Fruit fly (Drosophila melanogaster): Measurements from ENCODE around the gene CG4161.

The CG4161 gene

DNA sequence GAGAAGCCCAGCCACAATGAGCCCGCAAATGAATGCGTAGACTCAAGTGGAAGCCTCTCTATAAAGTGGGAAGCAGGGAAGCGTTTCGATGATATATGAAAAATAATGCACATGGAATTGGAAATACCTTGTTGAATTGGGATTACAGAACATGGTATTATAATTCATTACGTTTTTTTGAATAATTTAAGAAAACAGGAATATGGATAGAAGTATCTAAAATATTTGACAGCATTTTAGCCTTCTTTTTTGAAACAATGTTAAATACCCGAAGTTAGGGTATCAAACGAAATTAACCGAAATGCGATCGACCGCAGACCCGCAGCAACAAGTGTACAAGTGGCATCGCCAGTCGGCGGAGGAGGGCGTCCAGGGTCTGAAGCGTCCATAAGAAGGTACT, 47.0 kb upstream of the CG4161 start (continued):
- TF ChIP-seq gcm2 (GFP tag; optimal IDR thresholded peaks at IDR 0.05): no peak

DNA sequence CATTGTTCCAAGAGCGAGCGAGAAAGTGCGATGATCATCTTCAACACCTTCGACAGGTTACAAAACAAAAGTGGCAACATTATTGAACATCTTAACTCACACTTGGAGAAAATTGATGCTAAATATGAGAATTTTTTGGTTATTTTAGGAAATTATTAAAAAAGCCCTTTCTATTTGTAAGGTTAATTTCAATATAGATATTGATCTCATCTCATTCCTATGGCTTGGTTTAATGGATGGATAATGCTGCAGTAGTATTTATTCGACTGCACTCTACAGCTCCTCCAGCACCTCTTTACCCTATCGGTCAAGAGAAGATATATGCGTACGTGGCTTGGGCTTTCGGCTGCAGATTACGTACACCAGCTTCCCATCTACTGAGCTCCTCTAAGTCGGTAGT, 46.4 kb upstream of the CG4161 start:
- TF ChIP-seq prd (optimal IDR thresholded peaks at IDR 0.05) (no peak), prd (GFP tag; IDR thresholded peaks at IDR 0.05) (no peak), tio (GFP tag; optimal IDR thresholded peaks at IDR 0.05) (no peak), corto (GFP tag; optimal IDR thresholded peaks at IDR 0.05) (peak; percentile 33), CG4328 (GFP tag; optimal IDR thresholded peaks at IDR 0.05) (no peak), pho (GFP tag; optimal IDR thresholded peaks at IDR 0.05) (no peak), CG17912 (GFP tag; optimal IDR thresholded peaks at IDR 0.05) (no peak)

DNA sequence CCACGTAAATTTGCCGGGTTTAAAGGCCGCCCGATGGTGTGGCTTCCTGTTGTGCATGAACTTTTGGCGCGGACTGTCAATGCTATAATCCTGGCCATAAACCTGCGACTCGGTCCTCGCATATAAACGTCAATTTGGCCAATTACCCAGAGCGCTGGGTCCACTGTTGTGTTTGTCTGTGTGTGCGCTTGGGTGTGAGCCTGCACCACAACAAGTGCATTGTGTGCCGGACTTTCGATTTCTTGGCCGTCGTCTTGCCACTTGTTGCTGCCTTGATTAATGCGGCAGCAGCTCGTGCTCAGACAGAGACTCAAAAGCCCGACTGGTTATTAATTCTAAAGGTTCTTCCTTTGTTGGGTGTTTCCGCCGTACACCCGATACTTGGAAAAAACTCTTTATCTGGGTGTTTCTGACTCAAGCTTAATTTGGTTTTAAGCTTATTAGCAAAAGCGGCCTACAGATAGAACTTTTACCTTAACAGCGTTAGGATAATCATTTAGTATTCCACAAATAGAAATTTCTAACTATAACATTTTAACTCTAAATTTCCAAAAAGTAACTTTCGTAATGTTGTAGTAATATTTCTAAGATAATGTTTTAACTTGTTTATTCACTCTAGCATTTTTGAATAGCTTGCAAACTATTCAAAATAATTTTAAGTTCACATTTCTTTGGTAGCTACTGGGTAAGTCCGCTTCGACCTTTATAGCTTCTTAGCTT, 45.1 kb upstream of the CG4161 start:
- no peak for TF ChIP-seq ranshi (GFP tag; IDR thresholded peaks at IDR 0.05)
- TF ChIP-seq slbo (GFP tag; IDR thresholded peaks at IDR 0.05): no peak
- TF ChIP-seq Blimp-1 (GFP tag; optimal IDR thresholded peaks at IDR 0.05): peak; percentile 21

DNA sequence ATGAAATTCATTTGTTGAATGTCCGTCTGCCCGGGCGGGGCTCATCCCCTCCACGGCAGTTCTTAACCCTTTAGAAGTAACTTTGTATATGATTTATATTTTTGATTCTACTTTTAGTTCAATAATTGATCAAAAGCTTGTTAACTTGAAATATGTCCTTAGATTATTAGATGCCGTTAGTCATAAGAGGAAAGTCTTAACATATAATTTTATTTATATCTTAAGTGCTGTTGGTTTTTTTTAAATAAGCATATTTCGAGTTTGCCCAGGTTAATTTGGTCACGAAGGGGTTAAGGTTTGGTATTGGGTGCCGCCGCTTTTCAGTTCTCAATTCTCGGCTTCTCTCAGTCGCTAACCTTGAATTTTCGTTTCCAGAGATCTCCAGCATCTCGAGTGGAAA, 44.1 kb upstream of the CG4161 start:
- peak; percentile 72 for TF ChIP-seq nom (GFP tag; optimal IDR thresholded peaks at IDR 0.05)
- peak; percentile 21 for TF ChIP-seq corto (GFP tag; optimal IDR thresholded peaks at IDR 0.05)
- peak; percentile 43 for TF ChIP-seq lbe (GFP tag; optimal IDR thresholded peaks at IDR 0.05)
- no peak for TF ChIP-seq sr (GFP tag; IDR thresholded peaks at IDR 0.05)
- TF ChIP-seq bsh (GFP tag; optimal IDR thresholded peaks at IDR 0.05): peak in 1 of 2 experiments; percentile 12
- no peak for TF ChIP-seq psq (GFP tag; optimal IDR thresholded peaks at IDR 0.05)

DNA sequence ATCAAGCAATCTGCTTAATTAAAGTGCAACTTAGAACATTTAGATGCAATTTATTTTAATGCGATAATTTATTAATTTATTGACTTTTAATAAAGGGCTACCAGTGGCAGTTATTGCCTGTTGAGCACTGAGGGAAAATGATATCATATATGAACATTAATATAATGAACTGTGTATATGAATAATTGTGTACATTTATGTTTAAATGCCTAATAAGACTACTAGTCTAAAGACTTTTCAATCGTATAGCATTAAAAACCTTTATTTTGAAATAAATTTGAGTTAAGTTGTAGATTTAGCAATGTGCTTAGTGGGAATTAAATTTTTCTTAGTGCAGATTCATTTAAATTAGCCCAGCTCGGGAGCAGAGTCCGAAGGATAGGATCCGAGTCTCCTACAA, 42.7 kb upstream of the CG4161 start:
- TF ChIP-seq otp (GFP tag; IDR thresholded peaks at IDR 0.05) (no peak), CG10321 (GFP tag; IDR thresholded peaks at IDR 0.05) (no peak), CHES-1-like (GFP tag; optimal IDR thresholded peaks at IDR 0.05) (no peak), ERR (GFP tag; optimal IDR thresholded peaks at IDR 0.05) (no peak), tup (GFP tag; optimal IDR thresholded peaks at IDR 0.05) (no peak), gcm (GFP tag; optimal IDR thresholded peaks at IDR 0.05) (no peak), pzg (GFP tag; optimal IDR thresholded peaks at IDR 0.05) (no peak), D19A (tag; optimal IDR thresholded peaks at IDR 0.05) (no peak), CG34422 (GFP tag; IDR thresholded peaks at IDR 0.05) (no peak), HmgD (GFP tag; optimal IDR thresholded peaks at IDR 0.05) (no peak), ato (GFP tag; IDR thresholded peaks at IDR 0.05; ENCODE audit: partially characterized antibody) (no peak), CG9215 (GFP tag; IDR thresholded peaks at IDR 0.05) (no peak), ind (GFP tag; optimal IDR thresholded peaks at IDR 0.05) (no peak), Gsc (GFP tag; IDR thresholded peaks at IDR 0.05) (no peak), Dek (tag; optimal IDR thresholded peaks at IDR 0.05) (no peak), tio (GFP tag; optimal IDR thresholded peaks at IDR 0.05) (no peak), row (GFP tag; IDR thresholded peaks at IDR 0.05) (no peak), Hsf (GFP tag; optimal IDR thresholded peaks at IDR 0.05) (no peak), CG11504 (tag; optimal IDR thresholded peaks at IDR 0.05) (no peak)
